Fruit fly (Drosophila melanogaster) whole organism, pupa: ENCODE data around the gene Ipk2.
A peak's percentile ranks its signal among the peaks of the same experiment; 100 is the strongest.

Experiments
- CG10348 ChIP-seq: fragments of 200-800 bp; sonication (Bioruptor generic); IDR thresholded peaks from 2 replicates; pipeline ENCODE4 v1.3.6; 2022; ENCODE audit warnings: missing biosample characterization, missing genetic modification characterization
- CG12605 ChIP-seq: fragments of 200-800 bp; sonication (Bioruptor generic); IDR thresholded peaks from 2 replicates; pipeline ENCODE4 v1.3.6; 2022; ENCODE audit warnings: missing biosample characterization, missing genetic modification characterization
- CG13204 ChIP-seq: fragments of 200-800 bp; sonication (Bioruptor generic); optimal IDR thresholded peaks from 2 replicates; lab custom pipeline; 2018; ENCODE audit warnings: missing biosample characterization, mild to moderate bottlenecking, missing genetic modification characterization, moderate library complexity
- CG14655 ChIP-seq: fragments of 200-800 bp; sonication (Bioruptor generic); optimal IDR thresholded peaks from 3 replicates; lab custom pipeline; 2017; ENCODE audit warnings: mild to moderate bottlenecking, missing biosample characterization, missing genetic modification reagents, missing genetic modification characterization
- CG15710 ChIP-seq: fragments of 200-800 bp; sonication (Bioruptor generic); optimal IDR thresholded peaks from 2 replicates; lab custom pipeline; 2018; ENCODE audit warnings: missing biosample characterization, mild to moderate bottlenecking, missing genetic modification characterization, moderate library complexity
- CG17806 ChIP-seq: fragments of 200-800 bp; sonication (Bioruptor generic); optimal IDR thresholded peaks from 2 replicates; lab custom pipeline; 2018; ENCODE audit warnings: missing biosample characterization, mild to moderate bottlenecking, missing genetic modification characterization, moderate library complexity
- CG32121 ChIP-seq: fragments of 200-800 bp; sonication (Bioruptor generic); IDR thresholded peaks from 2 replicates; pipeline ENCODE4 v1.3.6; 2022; ENCODE audit warnings: missing biosample characterization, missing genetic modification characterization
- CG34367 ChIP-seq: fragments of 200-800 bp; sonication (Bioruptor generic); optimal IDR thresholded peaks from 2 replicates; lab custom pipeline; 2018; ENCODE audit warnings: missing biosample characterization, mild to moderate bottlenecking, missing genetic modification characterization
- CG4496 ChIP-seq: fragments of 200-800 bp; sonication (Bioruptor generic); IDR thresholded peaks from 3 replicates; pipeline ENCODE4 v1.3.6; 2022; ENCODE audit warnings: missing biosample characterization, missing genetic modification characterization
- CG8159 ChIP-seq: fragments of 200-800 bp; sonication (Bioruptor generic); optimal IDR thresholded peaks from 3 replicates; lab custom pipeline; 2018; ENCODE audit warnings: missing biosample characterization, mild to moderate bottlenecking, missing genetic modification characterization, moderate library complexity
- CG8301 ChIP-seq: fragments of 200-800 bp; sonication (Bioruptor generic); optimal IDR thresholded peaks from 2 replicates; lab custom pipeline; 2018; ENCODE audit warnings: missing biosample characterization, mild to moderate bottlenecking, missing genetic modification characterization
- CG9948 ChIP-seq: fragments of 200-800 bp; sonication (Bioruptor generic); optimal IDR thresholded peaks from 2 replicates; lab custom pipeline; 2018; ENCODE audit warnings: missing biosample characterization, mild to moderate bottlenecking, missing genetic modification characterization, moderate library complexity
- D1 ChIP-seq: fragments of 200-800 bp; sonication (Bioruptor generic); optimal IDR thresholded peaks from 2 replicates; lab custom pipeline; 2018; ENCODE audit warnings: missing biosample characterization, mild to moderate bottlenecking, missing genetic modification characterization, moderate library complexity
- EcR ChIP-seq: fragments of 200-800 bp; sonication (Bioruptor generic); optimal IDR thresholded peaks from 3 replicates; lab custom pipeline; 2019; ENCODE audit warnings: missing biosample characterization, missing genetic modification characterization, mild to moderate bottlenecking, moderate library complexity, missing genetic modification reagents
- Ets98B ChIP-seq: fragments of 200-800 bp; sonication (Bioruptor generic); IDR thresholded peaks from 2 replicates; pipeline ENCODE4 v1.3.6; 2022; ENCODE audit warnings: missing biosample characterization, missing genetic modification characterization
- Pif1A ChIP-seq: fragments of 200-800 bp; sonication (Bioruptor generic); optimal IDR thresholded peaks from 3 replicates; lab custom pipeline; 2016; ENCODE audit warnings: missing biosample characterization, missing genetic modification characterization
- Pif1B ChIP-seq: fragments of 200-800 bp; sonication (Bioruptor generic); optimal IDR thresholded peaks from 3 replicates; lab custom pipeline; 2016; ENCODE audit warnings: missing biosample characterization, missing genetic modification characterization
- Snoo ChIP-seq: fragments of 200-800 bp; sonication (Bioruptor generic); optimal IDR thresholded peaks from 3 replicates; lab custom pipeline; 2017; ENCODE audit warnings: missing biosample characterization, mild to moderate bottlenecking, missing genetic modification characterization, inconsistent platforms
- fd96Ca ChIP-seq: fragments of 200-800 bp; sonication (Bioruptor generic); IDR thresholded peaks from 3 replicates; pipeline ENCODE4 v1.3.6; 2022; ENCODE audit warnings: missing biosample characterization, missing genetic modification characterization
- gl ChIP-seq: fragments of 200-800 bp; sonication (Bioruptor generic); optimal IDR thresholded peaks from 2 replicates; lab custom pipeline; 2018; ENCODE audit warnings: missing biosample characterization, mild to moderate bottlenecking, missing genetic modification characterization
- rn ChIP-seq: fragments of 200-800 bp; sonication (Bioruptor generic); IDR thresholded peaks from 2 replicates; pipeline ENCODE4 v1.3.6; 2022; ENCODE audit warnings: missing biosample characterization, missing genetic modification characterization

Gene Ipk2

DNA sequence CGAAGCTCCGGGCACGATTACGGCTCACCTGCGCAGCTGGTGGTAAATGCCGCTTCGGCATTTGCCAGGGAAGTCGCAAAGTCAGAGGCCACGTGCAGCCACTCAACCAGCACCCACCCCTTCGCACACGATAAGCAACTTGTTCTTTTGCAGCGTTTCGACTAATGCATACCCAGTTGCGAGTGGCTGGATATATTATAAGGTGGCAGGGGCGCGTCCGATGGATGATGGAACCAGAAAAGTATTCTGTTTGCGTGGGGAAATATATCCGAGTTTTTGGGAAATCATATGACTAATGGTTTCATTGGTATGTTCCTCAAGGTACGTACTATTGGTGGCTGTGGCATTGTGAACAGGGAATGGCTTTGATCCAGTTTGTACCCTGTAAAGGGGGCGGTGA lies 24.4 kb downstream of the Ipk2 start:
- TF ChIP-seq CG10348 (GFP tag; lab: Robert Waterston, UW) (no peak), fd96Ca (GFP tag; lab: Robert Waterston, UW) (no peak), EcR (GFP tag; lab: Kevin White, UChicago) (no peak), Ets98B (GFP tag; lab: Robert Waterston, UW) (no peak), CG15710 (tag; lab: Kevin White, UChicago) (no peak), rn (GFP tag; lab: Robert Waterston, UW) (no peak), CG13204 (GFP tag; lab: Kevin White, UChicago) (no peak), CG8301 (tag; lab: Kevin White, UChicago) (no peak), CG32121 (no peak), Pif1B (GFP tag; lab: Kevin White, UChicago) (no peak), Snoo (tag; lab: Kevin White, UChicago) (no peak), CG8159 (tag; lab: Kevin White, UChicago) (no peak), D1 (tag; lab: Kevin White, UChicago) (no peak), CG9948 (tag; lab: Kevin White, UChicago) (no peak), CG12605 (GFP tag; lab: Robert Waterston, UW) (no peak), CG14655 (GFP tag; lab: Kevin White, UChicago) (no peak), CG34367 (tag; lab: Kevin White, UChicago) (no peak)

DNA sequence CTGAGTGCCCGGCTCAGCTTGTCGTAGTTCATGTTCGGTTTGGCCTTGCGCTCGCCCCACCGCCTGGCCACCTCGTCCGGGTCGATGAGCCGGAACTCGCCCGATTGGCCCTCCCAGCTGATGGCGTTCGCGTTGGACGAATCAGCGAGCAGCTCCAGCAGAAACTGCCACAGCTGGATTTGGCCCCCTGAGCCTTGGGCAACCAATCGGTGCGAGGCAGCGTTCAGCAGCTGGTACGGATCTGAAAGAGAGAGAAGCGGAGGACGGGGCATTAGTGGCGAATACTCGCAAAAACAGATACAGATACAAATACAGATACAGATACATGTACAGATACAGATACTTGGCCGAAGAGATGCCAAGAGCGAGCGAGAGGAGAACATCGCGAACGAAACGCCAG lies 26.1 kb downstream of the Ipk2 start:
- no peak for TF ChIP-seq CG13204 (GFP tag; lab: Kevin White, UChicago)
- no peak; the same call in 2 of the 3 replicates for TF ChIP-seq CG4496 (GFP tag; lab: Robert Waterston, UW)
- TF ChIP-seq CG9948 (tag; lab: Kevin White, UChicago) = no peak
- peak; percentile 26 for TF ChIP-seq EcR (GFP tag; lab: Kevin White, UChicago)

dm6 chr2L:544444-545179 lies 29.5 kb downstream of the Ipk2 start, which contains the start of the genes Spp and nAChRbeta3:
TSS of gene Spp (minus strand) at chr2L:544653.
TSS of gene nAChRbeta3 (plus strand) at chr2L:545129.
- TF ChIP-seq CG4496 (GFP tag; lab: Robert Waterston, UW) (0 out of 3 replicates have a peak, but pooled peaks have one; percentile 8), CG17806 (tag; lab: Kevin White, UChicago) (no peak), Pif1B (GFP tag; lab: Kevin White, UChicago) (no peak), Ets98B (GFP tag; lab: Robert Waterston, UW) (peak; percentile 17; the same call in 1 of the 2 replicates), gl (no peak), CG8159 (tag; lab: Kevin White, UChicago) (no peak), CG12605 (GFP tag; lab: Robert Waterston, UW) (no peak), D1 (tag; lab: Kevin White, UChicago) (no peak), fd96Ca (GFP tag; lab: Robert Waterston, UW) (no peak), CG9948 (tag; lab: Kevin White, UChicago) (no peak), CG15710 (tag; lab: Kevin White, UChicago) (no peak), Snoo (tag; lab: Kevin White, UChicago) (no peak), CG10348 (GFP tag; lab: Robert Waterston, UW) (no peak), CG8301 (tag; lab: Kevin White, UChicago) (no peak), Pif1A (GFP tag; lab: Kevin White, UChicago) (no peak), CG13204 (GFP tag; lab: Kevin White, UChicago) (no peak), EcR (GFP tag; lab: Kevin White, UChicago) (no peak)

DNA sequence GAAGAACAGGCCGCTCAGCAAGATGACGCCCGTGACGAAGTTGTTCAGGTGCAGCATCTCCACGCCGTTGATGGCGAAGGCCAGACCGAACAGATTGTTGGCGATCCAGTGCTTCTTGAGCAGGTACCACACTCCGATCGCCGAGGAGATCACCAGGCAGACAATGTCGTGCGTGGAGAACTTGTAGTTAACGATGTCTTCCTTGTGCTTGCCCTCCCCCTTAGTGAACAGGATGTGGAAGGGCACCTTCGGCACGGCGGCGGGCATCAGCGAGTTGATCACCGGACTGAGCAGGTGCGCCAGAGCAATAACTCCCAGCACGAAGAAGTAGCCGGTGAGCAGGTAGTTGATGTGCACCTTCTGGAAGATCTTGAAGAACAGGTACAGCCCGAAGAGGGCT lies 30.3 kb downstream of the Ipk2 start:
- TF ChIP-seq CG17806 (tag; lab: Kevin White, UChicago) = no peak
- TF ChIP-seq Pif1A (GFP tag; lab: Kevin White, UChicago) = no peak
- no peak for TF ChIP-seq CG14655 (GFP tag; lab: Kevin White, UChicago)
- no peak for TF ChIP-seq D1 (tag; lab: Kevin White, UChicago)
- TF ChIP-seq CG12605 (GFP tag; lab: Robert Waterston, UW) = no peak
- TF ChIP-seq Ets98B (GFP tag; lab: Robert Waterston, UW) = no peak
- TF ChIP-seq CG34367 (tag; lab: Kevin White, UChicago) = no peak

DNA sequence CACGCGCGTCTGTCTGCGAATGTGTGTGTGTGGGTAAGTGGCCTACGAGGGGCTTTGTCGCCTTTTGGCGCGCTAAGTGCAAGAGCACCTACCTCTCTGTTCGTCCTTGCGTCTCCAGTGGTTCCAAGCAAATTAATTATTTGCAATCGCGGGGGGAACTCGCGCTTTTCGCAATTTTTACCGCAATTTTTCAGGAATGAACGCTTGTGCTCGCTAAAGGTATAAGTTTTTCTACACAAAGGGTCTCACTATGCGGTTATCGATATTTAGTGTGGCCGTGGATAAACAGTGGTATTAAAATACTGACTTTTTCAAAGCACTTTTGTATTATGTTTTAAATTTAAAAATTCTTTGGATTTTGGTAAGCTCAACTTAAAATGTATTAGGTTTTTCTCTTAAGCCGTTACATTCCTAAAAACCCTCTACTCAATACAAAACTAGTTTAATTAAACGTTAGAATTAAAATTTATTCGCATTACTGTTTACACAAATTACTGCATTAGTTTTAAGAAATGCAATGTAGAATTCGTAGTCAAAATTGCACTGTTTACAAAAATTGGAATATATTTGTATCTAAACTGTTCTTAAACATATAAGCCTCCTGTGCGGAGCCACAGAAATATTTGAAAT lies 31.6 kb downstream of the Ipk2 start, which contains the start of gene lwr:
lwr (minus strand) TSS at position 243 of the 630 bp plus-strand sequence.
- TF ChIP-seq EcR (GFP tag; lab: Kevin White, UChicago) (peak; percentile 14), CG13204 (GFP tag; lab: Kevin White, UChicago) (no peak)
